Worm (Caenorhabditis elegans) whole organism, mixed stage, embryonic: ENCODE data around the gene D1086.8.
A peak's percentile ranks its signal among the peaks of the same experiment; 100 is the strongest.

Source experiments
- M03D4.4 ChIP-seq: sonication (generic microtip); optimal IDR thresholded peaks from 2 replicates; lab custom pipeline; 2017; ENCODE audit warnings: mild to moderate bottlenecking, missing genetic modification characterization, missing compliant biosample characterization
- bed-3 ChIP-seq: fragments of 200-800 bp; sonication (Bioruptor generic); optimal IDR thresholded peaks from 3 replicates; lab custom pipeline; 2018; ENCODE audit warnings: mild to moderate bottlenecking, missing genetic modification characterization, moderate library complexity, missing compliant biosample characterization
- blmp-1 ChIP-seq: fragments of 150-350 bp; optimal IDR thresholded peaks from 2 replicates; lab custom pipeline; 2014; ENCODE audit warnings: missing biosample characterization, missing genetic modification characterization
- ceh-39 ChIP-seq: fragments of 150-350 bp; optimal IDR thresholded peaks from 2 replicates; lab custom pipeline; 2014; ENCODE audit warnings: missing biosample characterization, missing genetic modification characterization
- ceh-43 ChIP-seq: fragments of 200-800 bp; sonication (Bioruptor generic); optimal IDR thresholded peaks from 2 replicates; lab custom pipeline; 2018; ENCODE audit warnings: mild to moderate bottlenecking, missing genetic modification characterization, moderate library complexity, missing compliant biosample characterization
- ceh-83 ChIP-seq: fragments of 200-800 bp; sonication (Bioruptor generic); optimal IDR thresholded peaks from 2 replicates; lab custom pipeline; 2018; ENCODE audit warnings: mild to moderate bottlenecking, missing genetic modification characterization, missing compliant biosample characterization
- ces-1 ChIP-seq: fragments of 150-350 bp; optimal IDR thresholded peaks from 2 replicates; lab custom pipeline; 2014; ENCODE audit warnings: missing biosample characterization, missing genetic modification reagents, missing genetic modification characterization
- drap-1 ChIP-seq: fragments of 200-800 bp; sonication (Bioruptor generic); optimal IDR thresholded peaks from 3 replicates; lab custom pipeline; 2018; ENCODE audit warnings: mild to moderate bottlenecking, missing genetic modification characterization, missing compliant biosample characterization
- elt-3 ChIP-seq: fragments of 150-350 bp; optimal IDR thresholded peaks from 2 replicates; lab custom pipeline; 2014; ENCODE audit warnings: missing biosample characterization, missing genetic modification characterization
- flh-1 ChIP-seq: fragments of 200-800 bp; sonication (Bioruptor generic); optimal IDR thresholded peaks from 2 replicates; lab custom pipeline; 2018; ENCODE audit warnings: mild to moderate bottlenecking, missing genetic modification characterization, moderate library complexity, missing compliant biosample characterization
- hlh-1 ChIP-seq: fragments of 150-350 bp; optimal IDR thresholded peaks from 2 replicates; lab custom pipeline; 2014; ENCODE audit warnings: missing biosample characterization, missing genetic modification reagents, missing genetic modification characterization
- lin-13 ChIP-seq: fragments of 150-350 bp; optimal IDR thresholded peaks from 2 replicates; lab custom pipeline; 2014; ENCODE audit warnings: missing biosample characterization, missing genetic modification characterization
- lsy-2 ChIP-seq: fragments of 150-350 bp; optimal IDR thresholded peaks from 2 replicates; lab custom pipeline; 2014; ENCODE audit warnings: missing biosample characterization, missing genetic modification characterization
- mab-5 ChIP-seq: fragments of 150-350 bp; optimal IDR thresholded peaks from 2 replicates; lab custom pipeline; 2014; ENCODE audit warnings: missing biosample characterization, missing genetic modification characterization
- mep-1 ChIP-seq: fragments of 150-350 bp; optimal IDR thresholded peaks from 2 replicates; lab custom pipeline; 2017; ENCODE audit warnings: missing biosample characterization, missing genetic modification reagents, missing genetic modification characterization, inconsistent platforms
- mls-2 ChIP-seq: sonication (generic microtip); optimal IDR thresholded peaks from 2 replicates; lab custom pipeline; 2016; ENCODE audit warnings: mild to moderate bottlenecking, missing genetic modification characterization, moderate library complexity, missing compliant biosample characterization
- nhr-2 ChIP-seq: fragments of 150-350 bp; optimal IDR thresholded peaks from 2 replicates; lab custom pipeline; 2014; ENCODE audit warnings: missing biosample characterization, missing genetic modification characterization
- nhr-237 ChIP-seq: fragments of 150-350 bp; optimal IDR thresholded peaks from 2 replicates; lab custom pipeline; 2014; ENCODE audit warnings: missing biosample characterization, missing genetic modification characterization
- nhr-28 ChIP-seq: fragments of 150-350 bp; optimal IDR thresholded peaks from 2 replicates; lab custom pipeline; 2014; ENCODE audit warnings: missing biosample characterization, missing genetic modification characterization
- nhr-76 ChIP-seq: sonication (generic microtip); optimal IDR thresholded peaks from 2 replicates; lab custom pipeline; 2017; ENCODE audit warnings: missing biosample characterization, missing genetic modification characterization
- pha-4 ChIP-seq: fragments of 150-350 bp; optimal IDR thresholded peaks from 2 replicates; lab custom pipeline; 2018; ENCODE audit warnings: missing biosample characterization, missing genetic modification reagents, missing genetic modification characterization
- snpc-4 ChIP-seq: fragments of 150-350 bp; optimal IDR thresholded peaks from 2 replicates; lab custom pipeline; 2014; ENCODE audit warnings: missing biosample characterization, missing genetic modification characterization
- tbx-8 ChIP-seq: fragments of 200-800 bp; sonication (Bioruptor generic); optimal IDR thresholded peaks from 2 replicates; lab custom pipeline; 2018; ENCODE audit warnings: mild to moderate bottlenecking, missing genetic modification characterization, moderate library complexity, missing compliant biosample characterization
- unc-39 ChIP-seq: fragments of 150-350 bp; optimal IDR thresholded peaks from 2 replicates; lab custom pipeline; 2014; ENCODE audit warnings: missing biosample characterization, missing genetic modification characterization
- unc-62 ChIP-seq: fragments of 150-350 bp; optimal IDR thresholded peaks from 2 replicates; lab custom pipeline; 2014; ENCODE audit warnings: missing biosample characterization, missing genetic modification reagents, missing genetic modification characterization
- ztf-11 ChIP-seq: fragments of 150-350 bp; optimal IDR thresholded peaks from 2 replicates; lab custom pipeline; 2014; ENCODE audit warnings: missing biosample characterization, missing genetic modification characterization

D1086.8 gene

ce11 chrV:14088051-14088450 lies 5.9 kb upstream of the D1086.8 start, which contains the start of gene D1086.19:
TSS of gene D1086.19 (plus strand) at chrV:14088351.
- TF ChIP-seq nhr-28 (tag; lab: Kevin White, UChicago) (no peak), lsy-2 (tag; lab: Kevin White, UChicago) (no peak), tbx-8 (GFP tag; lab: Kevin White, UChicago) (no peak), mep-1 (tag; lab: Kevin White, UChicago) (no peak), ces-1 (GFP tag; lab: Kevin White, UChicago) (no peak), blmp-1 (tag; lab: Kevin White, UChicago) (no peak), drap-1 (no peak), hlh-1 (no peak), unc-62 (no peak), bed-3 (GFP tag; lab: Kevin White, UChicago) (no peak), ceh-83 (GFP tag; lab: Kevin White, UChicago) (no peak), lin-13 (tag; lab: Kevin White, UChicago) (no peak), nhr-2 (tag; lab: Kevin White, UChicago) (no peak)

- TF ChIP-seq pha-4 (tag; lab: Kevin White, UChicago) = no peak
Observed at ce11 chrV:14090309-14090967, 3.5 kb upstream of the D1086.8 start, which contains the start of the genes D1086.5 and him-5. TSS of gene D1086.5 (minus strand) at chrV:14090359. TSS of gene him-5 (plus strand) at chrV:14090426.

DNA sequence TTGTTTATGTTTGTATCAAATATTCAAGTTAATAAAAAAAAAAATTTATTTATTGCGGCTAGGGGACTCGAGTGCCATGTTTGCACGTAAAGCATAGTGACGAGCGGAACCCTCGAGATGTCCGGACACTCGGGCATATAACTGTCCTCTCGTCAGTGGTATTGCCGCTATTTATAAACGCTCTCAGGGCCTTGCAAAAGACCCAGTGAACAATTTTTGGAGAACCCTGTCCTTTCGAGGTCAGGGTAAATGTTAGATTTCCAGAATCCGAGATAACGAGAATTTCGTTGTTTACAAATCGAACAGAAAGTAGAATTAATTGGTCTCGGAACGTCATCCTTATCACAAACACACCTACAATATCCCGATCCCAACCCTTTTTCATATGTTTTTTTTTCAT lies 1.5 kb upstream of the D1086.8 start, which contains the start of gene D1086.3:
D1086.3 (plus strand) TSS at position 390 of the 400 bp plus-strand sequence.
- no peak for TF ChIP-seq ceh-83 (GFP tag; lab: Kevin White, UChicago)
- no peak for TF ChIP-seq flh-1 (GFP tag; lab: Kevin White, UChicago)

ce11 chrV:14094546-14094945 lies 641 bp downstream of the D1086.8 start:
- TF ChIP-seq nhr-237 (no peak), blmp-1 (tag; lab: Kevin White, UChicago) (no peak), ceh-39 (tag; lab: Kevin White, UChicago) (no peak), tbx-8 (GFP tag; lab: Kevin White, UChicago) (no peak), ztf-11 (tag; lab: Kevin White, UChicago) (no peak), mls-2 (tag; lab: Kevin White, UChicago) (no peak), nhr-76 (tag; lab: Kevin White, UChicago) (no peak), mep-1 (tag; lab: Kevin White, UChicago) (no peak)

DNA sequence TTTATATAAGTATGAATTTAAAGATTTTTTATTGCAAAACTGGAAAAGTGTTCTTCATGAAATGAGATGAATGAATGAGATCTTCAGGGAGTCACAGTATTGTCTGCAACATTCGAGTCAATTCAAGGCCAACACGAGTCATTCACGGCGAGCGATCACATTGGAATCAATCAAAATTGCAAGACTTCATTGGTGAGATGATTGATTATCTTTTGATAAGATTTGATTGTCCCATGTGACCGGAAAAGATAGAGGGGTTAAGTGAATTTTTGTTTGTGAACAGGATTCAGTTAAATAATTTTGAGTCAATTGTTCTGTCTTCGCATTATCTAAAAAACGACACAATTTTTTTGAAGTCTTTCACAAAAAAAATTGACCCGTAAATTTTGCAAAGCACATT lies 1.0 kb downstream of the D1086.8 start:
- TF ChIP-seq ceh-43 (GFP tag; lab: Kevin White, UChicago) (no peak), nhr-237 (no peak), unc-62 (peak; percentile 26)

- TF ChIP-seq drap-1 (no peak), M03D4.4 (tag; lab: Kevin White, UChicago) (no peak), elt-3 (tag; lab: Kevin White, UChicago) (no peak), ces-1 (GFP tag; lab: Kevin White, UChicago) (no peak)
Observed at ce11 chrV:14097358-14097757, 3.5 kb downstream of the D1086.8 start.

ce11 chrV:14098519-14098918 lies 4.6 kb downstream of the D1086.8 start, which contains the start of the genes D1086.2 and D1086.1:
TSS of gene D1086.2 (minus strand) at chrV:14098668.
TSS of gene D1086.1 (plus strand) at chrV:14098858.
- TF ChIP-seq unc-39 (tag; lab: Kevin White, UChicago) (no peak), ces-1 (GFP tag; lab: Kevin White, UChicago) (no peak), nhr-237 (no peak), ceh-39 (tag; lab: Kevin White, UChicago) (no peak), drap-1 (no peak), hlh-1 (no peak), M03D4.4 (tag; lab: Kevin White, UChicago) (no peak), snpc-4 (tag; lab: Kevin White, UChicago) (no peak), mab-5 (no peak)
- TF ChIP-seq, all 35 proteins: peak for 0
